Fruit fly (Drosophila melanogaster) whole organism: ENCODE data around the gene CG11353.

ENCODE experiments used
- CG8478 ChIP-seq: fragments of >200 bp; optimal IDR thresholded peaks from 2 replicates; lab custom pipeline; 2018; ENCODE audit warnings: inconsistent platforms
- Dll ChIP-seq: fragments of >200 bp; optimal IDR thresholded peaks from 2 replicates; lab custom pipeline; 2017
- EcR ChIP-seq, 2 experiments: fragments of >200 bp; optimal IDR thresholded peaks; 2 replicates each; lab custom pipeline; 2017; ENCODE audit warnings: missing biosample characterization in 2 of 2, missing genetic modification characterization in 2 of 2, missing genetic modification reagents in 2 of 2
- pan ChIP-seq: fragments of >200 bp; optimal IDR thresholded peaks from 2 replicates; lab custom pipeline; 2017
- psq ChIP-seq: fragments of >200 bp; optimal IDR thresholded peaks from 2 replicates; lab custom pipeline; 2017
- usp ChIP-seq: fragments of >200 bp; optimal IDR thresholded peaks from 2 replicates; lab custom pipeline; 2017; ENCODE audit warnings: missing biosample characterization, missing genetic modification characterization, mixed read lengths

CG11353 gene

DNA sequence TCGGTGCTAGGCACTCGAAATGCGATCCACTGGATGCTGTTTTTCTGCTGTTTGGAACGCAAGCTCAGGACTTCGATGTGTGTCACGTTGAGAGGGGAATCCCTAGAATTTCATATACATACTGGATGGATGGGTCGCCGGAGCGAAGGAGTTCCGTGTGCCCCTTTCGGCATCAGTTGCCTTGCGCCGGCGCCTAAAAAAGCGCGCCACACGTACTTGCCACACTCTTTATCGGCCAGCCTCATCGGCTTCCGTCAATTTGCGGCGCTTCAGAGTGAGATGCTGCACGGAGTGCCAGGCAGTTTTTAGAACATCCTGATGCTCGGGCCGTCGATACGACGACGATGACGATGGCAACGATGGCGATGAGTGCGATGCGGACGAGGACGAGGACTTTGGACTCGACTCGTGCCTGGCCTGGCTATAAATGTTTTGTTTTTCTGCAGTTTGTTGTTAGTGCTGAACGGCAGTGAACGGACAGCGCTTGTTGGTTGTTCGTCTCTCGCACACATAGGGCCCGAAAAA is 23.9 kb downstream of the CG11353 start:
- TF ChIP-seq Dll (lab: Kevin White, UChicago) (no peak), CG8478 (no peak), psq (lab: Kevin White, UChicago) (no peak), pan (lab: Kevin White, UChicago) (no peak), usp (GFP tag; lab: Kevin White, UChicago) (no peak), EcR (GFP tag; optimal IDR thresholded peaks at IDR 0.05; lab: Kevin White, UChicago) (no peak)

- TF ChIP-seq usp (GFP tag; lab: Kevin White, UChicago) (no peak), pan (lab: Kevin White, UChicago) (no peak), CG8478 (no peak), psq (lab: Kevin White, UChicago) (no peak), EcR (GFP tag; optimal IDR thresholded peaks at IDR 0.05; lab: Kevin White, UChicago) (no peak), Dll (lab: Kevin White, UChicago) (no peak)
Observed at dm6 chr3L:4574439-4574838, 41.5 kb downstream of the CG11353 start.

DNA sequence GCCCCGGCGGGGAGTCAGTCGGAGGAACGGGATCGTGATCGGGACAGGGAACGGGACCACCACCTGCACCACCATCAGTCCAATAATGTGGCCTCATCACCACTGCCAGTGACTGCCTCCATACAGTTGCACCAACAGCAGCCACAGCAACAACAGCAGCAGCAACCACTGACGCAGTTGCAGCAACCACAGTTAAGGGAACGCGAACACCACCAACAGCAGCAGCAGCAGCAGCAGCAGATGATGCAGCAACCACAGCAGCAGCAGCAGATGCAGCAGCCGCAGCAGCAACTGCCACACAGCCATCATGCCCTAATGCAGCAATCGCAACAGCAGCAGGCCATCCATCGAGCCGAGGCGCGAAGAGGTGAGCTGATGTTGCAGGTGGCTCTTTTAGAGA is 42.4 kb downstream of the CG11353 start:
- TF ChIP-seq usp (GFP tag; lab: Kevin White, UChicago) (no peak), psq (lab: Kevin White, UChicago) (no peak), Dll (lab: Kevin White, UChicago) (no peak), EcR (GFP tag; optimal IDR thresholded peaks at IDR 0.05; lab: Kevin White, UChicago) (no peak), CG8478 (no peak), pan (lab: Kevin White, UChicago) (no peak)
